Worm (Caenorhabditis elegans): ENCODE results near the gene F01D5.8.
A peak's percentile ranks its signal among the peaks of the same experiment; 100 is the strongest.

F01D5.8 gene

ce11 chrII:14044199-14044598, 33.7 kb downstream of the F01D5.8 start:
- TF ChIP-seq F13C5.2 (tag; optimal IDR thresholded peaks at IDR 0.05) (no peak), aly-1 (tag; optimal IDR thresholded peaks at IDR 0.05) (no peak)

DNA sequence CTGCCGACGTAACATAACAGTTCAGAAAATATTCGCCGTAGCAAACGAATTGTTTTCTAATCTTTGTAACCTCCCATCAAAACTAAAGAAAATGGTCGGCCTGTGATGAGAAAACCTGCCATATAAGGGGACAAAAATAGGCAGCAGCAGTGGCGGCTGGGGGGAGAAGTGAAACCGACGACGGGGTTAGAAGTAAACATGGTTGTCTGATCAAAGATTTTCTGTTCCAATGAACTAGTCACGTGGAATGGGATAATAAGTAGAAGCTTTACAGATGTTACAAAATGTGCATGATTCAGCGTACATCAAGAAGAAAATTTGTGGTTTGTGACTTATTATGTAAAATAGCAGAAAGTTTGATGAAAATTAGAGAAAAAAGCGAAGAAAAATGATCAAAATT, 34.7 kb downstream of the F01D5.8 start:
- no peak for TF ChIP-seq tbx-37 (GFP tag; conservative IDR thresholded peaks at IDR 0.05)

- TF ChIP-seq tbx-11 (GFP tag; IDR thresholded peaks at IDR 0.05) (no peak), B0310.2 (tag; optimal IDR thresholded peaks at IDR 0.05) (no peak), scrt-1 (GFP tag; IDR thresholded peaks at IDR 0.05) (no peak), tra-4 (tag; optimal IDR thresholded peaks at IDR 0.05) (no peak), flt-1 (GFP tag; IDR thresholded peaks at IDR 0.05) (no peak), sea-1 (GFP tag; conservative IDR thresholded peaks at IDR 0.05) (no peak), hnd-1 (tag; optimal IDR thresholded peaks at IDR 0.05) (no peak), aly-1 (tag; optimal IDR thresholded peaks at IDR 0.05) (no peak)
Observed at ce11 chrII:14045934-14046470, 35.5 kb downstream of the F01D5.8 start.

- TF ChIP-seq hmg-4 (GFP tag; optimal IDR thresholded peaks at IDR 0.05) (peak; percentile 14), aly-1 (tag; optimal IDR thresholded peaks at IDR 0.05) (no peak)
Observed at ce11 chrII:14046491-14046890, 36.0 kb downstream of the F01D5.8 start.

DNA sequence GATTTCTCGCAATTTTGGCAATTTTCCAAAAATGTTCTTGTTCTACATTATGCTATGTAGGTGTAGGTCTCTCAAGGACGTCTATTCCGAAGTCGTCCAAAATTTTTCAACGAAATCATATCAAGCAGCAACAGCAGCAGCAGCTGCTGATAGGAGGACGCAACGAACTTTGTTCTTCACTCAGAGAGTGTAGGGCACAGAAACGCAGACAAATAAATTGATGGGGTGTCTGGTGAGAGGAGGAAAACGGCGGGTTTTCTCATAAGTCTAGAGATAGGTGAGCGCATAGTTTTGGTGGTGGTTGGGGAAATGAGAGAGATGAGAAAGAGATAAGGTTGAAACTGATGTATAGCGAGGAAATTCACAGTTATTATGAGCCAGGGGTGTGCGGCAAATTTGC, 38.6 kb downstream of the F01D5.8 start:
- TF ChIP-seq ceh-13 (GFP tag; optimal IDR thresholded peaks at IDR 0.05) (no peak), ets-7 (tag; optimal IDR thresholded peaks at IDR 0.05) (no peak), ceh-36 (tag; optimal IDR thresholded peaks at IDR 0.05) (no peak), hmg-4 (GFP tag; optimal IDR thresholded peaks at IDR 0.05) (no peak), pes-1 (GFP tag; IDR thresholded peaks at IDR 0.05) (no peak), ama-1 (optimal IDR thresholded peaks at IDR 0.05) (no peak), hmbx-1 (tag; optimal IDR thresholded peaks at IDR 0.05) (no peak), tbx-37 (GFP tag; conservative IDR thresholded peaks at IDR 0.05) (no peak), scrt-1 (GFP tag; IDR thresholded peaks at IDR 0.05) (no peak), aly-1 (tag; optimal IDR thresholded peaks at IDR 0.05) (no peak), tra-4 (tag; optimal IDR thresholded peaks at IDR 0.05) (no peak), F13C5.2 (tag; optimal IDR thresholded peaks at IDR 0.05) (no peak), sea-1 (GFP tag; conservative IDR thresholded peaks at IDR 0.05) (no peak), hnd-1 (tag; optimal IDR thresholded peaks at IDR 0.05) (no peak), tbx-11 (GFP tag; IDR thresholded peaks at IDR 0.05) (no peak), B0310.2 (tag; optimal IDR thresholded peaks at IDR 0.05) (no peak), flt-1 (GFP tag; IDR thresholded peaks at IDR 0.05) (no peak)

ce11 chrII:14050506-14050905, 40.0 kb downstream of the F01D5.8 start:
- TF ChIP-seq hmg-4 (GFP tag; optimal IDR thresholded peaks at IDR 0.05): peak; percentile 73
- no peak for TF ChIP-seq tbx-37 (GFP tag; conservative IDR thresholded peaks at IDR 0.05)

DNA sequence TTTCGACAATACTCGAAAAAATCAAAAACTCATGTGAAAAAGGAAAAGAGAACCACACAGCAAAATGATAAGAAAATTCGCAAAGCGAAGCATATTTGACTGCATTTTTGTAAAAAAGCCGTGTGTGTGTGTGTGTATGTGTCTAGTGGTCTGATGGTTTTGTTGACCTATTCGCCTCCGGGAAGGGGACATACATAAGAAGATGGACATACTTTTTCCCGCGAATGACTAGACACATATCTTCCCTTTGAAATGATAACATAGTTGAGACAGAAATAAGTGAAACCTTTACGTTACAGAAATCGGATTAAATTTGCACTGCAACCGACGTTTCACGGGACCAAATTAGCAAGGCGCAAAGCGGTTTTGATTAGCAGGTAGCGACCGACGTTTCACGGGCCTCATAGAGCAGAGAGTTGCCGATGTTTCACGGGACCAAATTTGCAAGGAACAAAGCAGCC, 41.0 kb downstream of the F01D5.8 start:
- no peak for TF ChIP-seq hnd-1 (tag; optimal IDR thresholded peaks at IDR 0.05)
- no peak for TF ChIP-seq hmbx-1 (tag; optimal IDR thresholded peaks at IDR 0.05)
- no peak for TF ChIP-seq hmg-4 (GFP tag; optimal IDR thresholded peaks at IDR 0.05)
- TF ChIP-seq tbx-11 (GFP tag; IDR thresholded peaks at IDR 0.05): no peak
- no peak for TF ChIP-seq aly-1 (tag; optimal IDR thresholded peaks at IDR 0.05)
- TF ChIP-seq scrt-1 (GFP tag; IDR thresholded peaks at IDR 0.05): no peak
- TF ChIP-seq flt-1 (GFP tag; IDR thresholded peaks at IDR 0.05): no peak
- TF ChIP-seq F13C5.2 (tag; optimal IDR thresholded peaks at IDR 0.05): no peak
- TF ChIP-seq ceh-13 (GFP tag; optimal IDR thresholded peaks at IDR 0.05): no peak
- TF ChIP-seq tra-4 (tag; optimal IDR thresholded peaks at IDR 0.05): no peak
- TF ChIP-seq sea-1 (GFP tag; conservative IDR thresholded peaks at IDR 0.05): no peak
- TF ChIP-seq pes-1 (GFP tag; IDR thresholded peaks at IDR 0.05): no peak
- no peak for TF ChIP-seq B0310.2 (tag; optimal IDR thresholded peaks at IDR 0.05)
- TF ChIP-seq tbx-37 (GFP tag; conservative IDR thresholded peaks at IDR 0.05): no peak

DNA sequence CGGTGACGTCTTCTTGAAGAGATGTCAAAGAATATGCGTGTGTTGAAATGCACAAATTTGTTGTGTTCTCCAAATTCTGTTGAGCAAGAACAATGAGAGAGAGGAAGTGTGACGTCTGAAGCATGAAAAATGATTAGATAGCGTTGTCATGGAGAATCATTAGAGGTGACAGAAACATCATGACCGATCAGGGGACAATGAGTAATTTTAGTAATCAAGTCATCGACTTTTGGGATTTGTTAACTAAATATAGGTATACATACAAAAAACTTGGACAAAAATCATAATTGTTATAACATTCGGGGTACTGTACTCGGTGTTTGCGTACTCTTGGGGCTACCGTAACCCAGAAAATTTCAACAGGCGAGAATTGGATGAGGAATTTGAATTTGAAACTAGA, 41.7 kb downstream of the F01D5.8 start, which contains the start of gene daf-5:
Gene daf-5, minus strand, starts transcription at position 101 of the 400 bp plus-strand sequence.
- TF ChIP-seq pes-1 (GFP tag; IDR thresholded peaks at IDR 0.05): no peak
- TF ChIP-seq tra-4 (tag; optimal IDR thresholded peaks at IDR 0.05): no peak
- TF ChIP-seq ets-7 (tag; optimal IDR thresholded peaks at IDR 0.05): no peak
- no peak for TF ChIP-seq ceh-13 (GFP tag; optimal IDR thresholded peaks at IDR 0.05)
- no peak for TF ChIP-seq B0310.2 (tag; optimal IDR thresholded peaks at IDR 0.05)
- TF ChIP-seq hmg-4 (GFP tag; optimal IDR thresholded peaks at IDR 0.05): no peak
- TF ChIP-seq scrt-1 (GFP tag; IDR thresholded peaks at IDR 0.05): no peak
- no peak for TF ChIP-seq ceh-36 (tag; optimal IDR thresholded peaks at IDR 0.05)
- TF ChIP-seq F13C5.2 (tag; optimal IDR thresholded peaks at IDR 0.05): no peak
- TF ChIP-seq sea-1 (GFP tag; conservative IDR thresholded peaks at IDR 0.05): no peak
- no peak for TF ChIP-seq tbx-37 (GFP tag; conservative IDR thresholded peaks at IDR 0.05)
- TF ChIP-seq ama-1 (optimal IDR thresholded peaks at IDR 0.05): no peak
- TF ChIP-seq aly-1 (tag; optimal IDR thresholded peaks at IDR 0.05): no peak
- no peak for TF ChIP-seq tbx-11 (GFP tag; IDR thresholded peaks at IDR 0.05)
- no peak for TF ChIP-seq flt-1 (GFP tag; IDR thresholded peaks at IDR 0.05)
- no peak for TF ChIP-seq hnd-1 (tag; optimal IDR thresholded peaks at IDR 0.05)
- TF ChIP-seq hmbx-1 (tag; optimal IDR thresholded peaks at IDR 0.05): no peak

ce11 chrII:14053141-14053540, 42.6 kb downstream of the F01D5.8 start:
- TF ChIP-seq sea-1 (GFP tag; conservative IDR thresholded peaks at IDR 0.05) (no peak), ceh-13 (GFP tag; optimal IDR thresholded peaks at IDR 0.05) (no peak), flt-1 (GFP tag; IDR thresholded peaks at IDR 0.05) (no peak), B0310.2 (tag; optimal IDR thresholded peaks at IDR 0.05) (no peak), aly-1 (tag; optimal IDR thresholded peaks at IDR 0.05) (no peak), tbx-11 (GFP tag; IDR thresholded peaks at IDR 0.05) (no peak), ceh-36 (tag; optimal IDR thresholded peaks at IDR 0.05) (no peak), F13C5.2 (tag; optimal IDR thresholded peaks at IDR 0.05) (no peak), pes-1 (GFP tag; IDR thresholded peaks at IDR 0.05) (no peak), hmbx-1 (tag; optimal IDR thresholded peaks at IDR 0.05) (no peak), tbx-37 (GFP tag; conservative IDR thresholded peaks at IDR 0.05) (no peak), hnd-1 (tag; optimal IDR thresholded peaks at IDR 0.05) (no peak), scrt-1 (GFP tag; IDR thresholded peaks at IDR 0.05) (no peak), ets-7 (tag; optimal IDR thresholded peaks at IDR 0.05) (no peak), hmg-4 (GFP tag; optimal IDR thresholded peaks at IDR 0.05) (no peak), ama-1 (optimal IDR thresholded peaks at IDR 0.05) (no peak), tra-4 (tag; optimal IDR thresholded peaks at IDR 0.05) (no peak)

Data from whole organism, early embryonic.